Fruit fly (Drosophila melanogaster) whole organism, embryonic: Measurements from ENCODE around the gene CG15439.
A peak's percentile ranks its signal among the peaks of the same experiment; 100 is the strongest.

Experiments
- CG10979 ChIP-seq: fragments of 200-800 bp; sonication (Bioruptor generic); optimal IDR thresholded peaks from 2 replicates; lab custom pipeline; 2018; ENCODE audit warnings: missing biosample characterization, mild to moderate bottlenecking, missing genetic modification characterization, moderate library complexity
- CG12104 ChIP-seq: fragments of 200-800 bp; sonication (Bioruptor generic); optimal IDR thresholded peaks from 3 replicates; lab custom pipeline; 2016; ENCODE audit warnings: missing biosample characterization, missing genetic modification characterization
- CG12391 ChIP-seq: fragments of 200-800 bp; sonication (Bioruptor generic); optimal IDR thresholded peaks from 3 replicates; lab custom pipeline; 2018; ENCODE audit warnings: missing biosample characterization, mild to moderate bottlenecking, missing genetic modification characterization, moderate library complexity
- CG15601 ChIP-seq: fragments of 200-800 bp; sonication (Bioruptor generic); optimal IDR thresholded peaks from 3 replicates; lab custom pipeline; 2019; ENCODE audit warnings: missing biosample characterization, mild to moderate bottlenecking, missing genetic modification characterization, moderate library complexity
- CG17802 ChIP-seq: fragments of 200-800 bp; sonication (Bioruptor generic); optimal IDR thresholded peaks from 2 replicates; lab custom pipeline; 2018; ENCODE audit warnings: missing biosample characterization, mild to moderate bottlenecking, missing genetic modification characterization, moderate library complexity
- CG18011 ChIP-seq: fragments of 200-800 bp; sonication (Bioruptor generic); optimal IDR thresholded peaks from 2 replicates; lab custom pipeline; 2017; ENCODE audit warnings: missing biosample characterization, missing genetic modification characterization, mild to moderate bottlenecking, moderate library complexity, missing genotype
- CG2889 ChIP-seq: fragments of 200-800 bp; sonication (Bioruptor generic); IDR thresholded peaks from 3 replicates; pipeline ENCODE4 v1.3.6; 2022; ENCODE audit warnings: missing biosample characterization, missing genetic modification characterization
- CG31224 ChIP-seq: fragments of 200-800 bp; sonication (Bioruptor generic); IDR thresholded peaks from 2 replicates; pipeline ENCODE4 v1.3.6; 2022; ENCODE audit warnings: missing biosample characterization, missing genetic modification characterization
- CG32767 ChIP-seq: fragments of 200-800 bp; sonication (Bioruptor generic); IDR thresholded peaks from 2 replicates; pipeline ENCODE4 v1.3.6; 2022; ENCODE audit warnings: missing biosample characterization, missing genetic modification characterization
- CG34422 ChIP-seq: fragments of 200-800 bp; sonication (Bioruptor generic); IDR thresholded peaks from 3 replicates; pipeline ENCODE4 v1.3.6; 2022; ENCODE audit warnings: missing biosample characterization, missing genetic modification characterization
- CG43689 ChIP-seq: fragments of 200-800 bp; sonication (Bioruptor generic); IDR thresholded peaks from 2 replicates; pipeline ENCODE4 v1.3.6; 2022; ENCODE audit warnings: missing biosample characterization, missing genetic modification characterization
- CG4854 ChIP-seq: fragments of 200-800 bp; sonication (Bioruptor generic); optimal IDR thresholded peaks from 2 replicates; lab custom pipeline; 2016; ENCODE audit warnings: missing biosample characterization, missing genetic modification characterization, inconsistent platforms
- CG6654 ChIP-seq: fragments of 200-800 bp; sonication (Bioruptor generic); optimal IDR thresholded peaks from 2 replicates; lab custom pipeline; 2017; ENCODE audit warnings: missing biosample characterization, mild to moderate bottlenecking, missing genetic modification characterization
- CG6683 ChIP-seq: fragments of 200-800 bp; sonication (Bioruptor generic); optimal IDR thresholded peaks from 2 replicates; lab custom pipeline; 2017; ENCODE audit warnings: missing biosample characterization, mild to moderate bottlenecking, missing genetic modification characterization, missing genetic modification reagents
- CG7372 ChIP-seq: fragments of 200-800 bp; sonication (Bioruptor generic); IDR thresholded peaks from 2 replicates; pipeline ENCODE4 v1.3.6; 2022; ENCODE audit warnings: missing biosample characterization, missing genetic modification characterization
- CG7987 ChIP-seq: fragments of 200-800 bp; sonication (Bioruptor generic); optimal IDR thresholded peaks from 2 replicates; lab custom pipeline; 2018; ENCODE audit warnings: missing biosample characterization, mild to moderate bottlenecking, missing genetic modification characterization, moderate library complexity
- CG8478 ChIP-seq: fragments of >200 bp; optimal IDR thresholded peaks from 2 replicates; lab custom pipeline; 2018
- Dad ChIP-seq: fragments of 200-800 bp; sonication (Bioruptor generic); optimal IDR thresholded peaks from 3 replicates; lab custom pipeline; 2016; ENCODE audit warnings: missing biosample characterization, missing genetic modification characterization
- Gug ChIP-seq: fragments of 200-800 bp; sonication (Bioruptor generic); IDR thresholded peaks from 4 replicates; pipeline ENCODE4 v1.3.6; 2022; ENCODE audit warnings: missing biosample characterization, missing genetic modification characterization
- Hey ChIP-seq: fragments of 200-800 bp; sonication (Bioruptor generic); optimal IDR thresholded peaks from 3 replicates; lab custom pipeline; 2018; ENCODE audit warnings: missing biosample characterization, mild to moderate bottlenecking, missing genetic modification characterization
- Hsf ChIP-seq: fragments of 200-800 bp; sonication (Bioruptor generic); optimal IDR thresholded peaks from 3 replicates; lab custom pipeline; 2016; ENCODE audit warnings: missing biosample characterization, missing genetic modification characterization
- NC2β ChIP-seq: fragments of 200-800 bp; sonication (Bioruptor generic); optimal IDR thresholded peaks from 2 replicates; lab custom pipeline; 2016; ENCODE audit warnings: missing biosample characterization, missing genetic modification characterization
- Scr ChIP-seq: fragments of 200-800 bp; sonication (Bioruptor generic); IDR thresholded peaks from 2 replicates; pipeline ENCODE4 v1.3.6; 2022; ENCODE audit warnings: missing biosample characterization, missing genetic modification characterization; ENCODE audit not compliant: partially characterized antibody
- Usf ChIP-seq: fragments of 200-800 bp; sonication (Bioruptor generic); optimal IDR thresholded peaks from 2 replicates; lab custom pipeline; 2017; ENCODE audit warnings: missing genotype, missing biosample characterization, missing genetic modification characterization
- amos ChIP-seq: fragments of 200-800 bp; sonication (Bioruptor generic); IDR thresholded peaks from 2 replicates; pipeline ENCODE4 v1.3.6; 2022; ENCODE audit warnings: missing biosample characterization, missing genetic modification characterization; ENCODE audit not compliant: partially characterized antibody
- aop ChIP-seq: fragments of 200-800 bp; sonication (Bioruptor generic); IDR thresholded peaks from 2 replicates; pipeline ENCODE4 v1.3.6; 2022; ENCODE audit warnings: missing biosample characterization, missing genetic modification characterization
- bab2 ChIP-seq: fragments of 200-800 bp; sonication (Bioruptor generic); optimal IDR thresholded peaks from 2 replicates; lab custom pipeline; 2016; ENCODE audit warnings: missing biosample characterization, missing genetic modification characterization
- chif ChIP-seq, 2 experiments: fragments of 200-800 bp; sonication (Bioruptor generic); optimal IDR thresholded peaks; 3 replicates each; lab custom pipeline; 2016; ENCODE audit warnings: missing biosample characterization in 2 of 2, missing genetic modification characterization in 2 of 2
- crp ChIP-seq, 2 experiments: fragments of 200-800 bp; sonication (Bioruptor generic); optimal IDR thresholded peaks; 2 replicates in 1 of 2; 3 replicates in 1 of 2; lab custom pipeline; 2017; ENCODE audit warnings: missing biosample characterization in 2 of 2, missing genetic modification characterization in 2 of 2, mild to moderate bottlenecking in 1 of 2, moderate library complexity in 1 of 2
- danr ChIP-seq: fragments of 200-800 bp; sonication (Bioruptor generic); IDR thresholded peaks from 2 replicates; pipeline ENCODE4 v1.3.6; 2022; ENCODE audit warnings: missing biosample characterization, missing genetic modification characterization
- esg ChIP-seq: fragments of 200-800 bp; sonication (Bioruptor generic); conservative IDR thresholded peaks from 2 replicates; pipeline ENCODE4 v1.3.6; 2022; ENCODE audit warnings: missing biosample characterization, missing genetic modification characterization
- fd3F ChIP-seq: fragments of 200-800 bp; sonication (Bioruptor generic); optimal IDR thresholded peaks from 2 replicates; lab custom pipeline; 2018; ENCODE audit warnings: missing biosample characterization, mild to moderate bottlenecking, missing genetic modification characterization, moderate library complexity
- fd96Cb ChIP-seq: fragments of 200-800 bp; sonication (Bioruptor generic); optimal IDR thresholded peaks from 2 replicates; lab custom pipeline; 2018; ENCODE audit warnings: missing biosample characterization, mild to moderate bottlenecking, missing genetic modification characterization, moderate library complexity
- gro ChIP-seq: fragments of 200-800 bp; sonication (Bioruptor generic); optimal IDR thresholded peaks from 2 replicates; lab custom pipeline; 2016; ENCODE audit warnings: missing biosample characterization, missing genetic modification characterization
- gsb ChIP-seq: fragments of 200-800 bp; sonication (Bioruptor generic); IDR thresholded peaks from 2 replicates; pipeline ENCODE4 v1.3.6; 2022; ENCODE audit warnings: missing biosample characterization, missing genetic modification characterization
- hb ChIP-seq: fragments of 200-800 bp; sonication (Bioruptor generic); IDR thresholded peaks from 3 replicates; pipeline ENCODE4 v1.3.6; 2022; ENCODE audit warnings: missing biosample characterization, missing genetic modification characterization; ENCODE audit not compliant: partially characterized antibody
- lab ChIP-seq: fragments of 200-800 bp; sonication (Bioruptor generic); optimal IDR thresholded peaks from 3 replicates; lab custom pipeline; 2017; ENCODE audit warnings: missing biosample characterization, missing genetic modification characterization, mild to moderate bottlenecking, moderate library complexity, missing genetic modification reagents
- lmd ChIP-seq: fragments of 200-800 bp; sonication (Bioruptor generic); IDR thresholded peaks from 2 replicates; pipeline ENCODE4 v1.3.6; 2022; ENCODE audit warnings: missing biosample characterization, missing genetic modification characterization
- onecut ChIP-seq: fragments of 200-800 bp; sonication (Bioruptor generic); IDR thresholded peaks from 2 replicates; pipeline ENCODE4 v1.3.6; 2022; ENCODE audit warnings: missing biosample characterization, missing genetic modification characterization
- p53 ChIP-seq: fragments of 200-800 bp; sonication (Bioruptor generic); optimal IDR thresholded peaks from 2 replicates; lab custom pipeline; 2016; ENCODE audit warnings: missing biosample characterization, missing genetic modification characterization
- pan ChIP-seq, 4 experiments: fragments of >200 bp in 3 of 4; fragments of 200-800 bp in 1 of 4; sonication (Bioruptor generic) in 1 of 4; optimal IDR thresholded peaks in 3 of 4; IDR thresholded peaks in 1 of 4; 2 replicates each; pipeline versions ENCODE4 v1.3.6 to Lab custom; 2017 to 2022; ENCODE audit warnings: missing biosample characterization in 2 of 4, missing genetic modification characterization in 2 of 4, mixed read lengths in 1 of 4
- prd ChIP-seq, 3 experiments: fragments of >200 bp in 2 of 3; fragments of 200-800 bp in 1 of 3; sonication (Bioruptor generic) in 1 of 3; optimal IDR thresholded peaks in 2 of 3; IDR thresholded peaks in 1 of 3; 2 replicates in 2 of 3; 3 replicates in 1 of 3; pipeline versions ENCODE4 v1.3.6 to Lab custom; 2017 to 2022; ENCODE audit warnings: missing biosample characterization in 1 of 3, missing genetic modification characterization in 1 of 3
- pros ChIP-seq: fragments of 200-800 bp; sonication (Bioruptor generic); optimal IDR thresholded peaks from 3 replicates; lab custom pipeline; 2019; ENCODE audit warnings: missing biosample characterization, mild to moderate bottlenecking, missing genetic modification characterization, moderate library complexity
- seq ChIP-seq: fragments of 200-800 bp; sonication (Bioruptor generic); IDR thresholded peaks from 2 replicates; pipeline ENCODE4 v1.3.6; 2022; ENCODE audit warnings: missing biosample characterization, missing genetic modification characterization
- sim ChIP-seq: fragments of 200-800 bp; sonication (Bioruptor generic); IDR thresholded peaks from 2 replicates; pipeline ENCODE4 v1.3.6; 2022; ENCODE audit warnings: missing biosample characterization, missing genetic modification characterization
- twi ChIP-seq: fragments of 200-800 bp; optimal IDR thresholded peaks from 2 replicates; lab custom pipeline; 2019; ENCODE audit warnings: missing biosample characterization, mild to moderate bottlenecking, missing genetic modification characterization, moderate library complexity
- wek ChIP-seq: fragments of 200-800 bp; sonication (Bioruptor generic); optimal IDR thresholded peaks from 3 replicates; lab custom pipeline; 2018; ENCODE audit warnings: missing biosample characterization, mild to moderate bottlenecking, missing genetic modification characterization, moderate library complexity

The CG15439 gene

DNA sequence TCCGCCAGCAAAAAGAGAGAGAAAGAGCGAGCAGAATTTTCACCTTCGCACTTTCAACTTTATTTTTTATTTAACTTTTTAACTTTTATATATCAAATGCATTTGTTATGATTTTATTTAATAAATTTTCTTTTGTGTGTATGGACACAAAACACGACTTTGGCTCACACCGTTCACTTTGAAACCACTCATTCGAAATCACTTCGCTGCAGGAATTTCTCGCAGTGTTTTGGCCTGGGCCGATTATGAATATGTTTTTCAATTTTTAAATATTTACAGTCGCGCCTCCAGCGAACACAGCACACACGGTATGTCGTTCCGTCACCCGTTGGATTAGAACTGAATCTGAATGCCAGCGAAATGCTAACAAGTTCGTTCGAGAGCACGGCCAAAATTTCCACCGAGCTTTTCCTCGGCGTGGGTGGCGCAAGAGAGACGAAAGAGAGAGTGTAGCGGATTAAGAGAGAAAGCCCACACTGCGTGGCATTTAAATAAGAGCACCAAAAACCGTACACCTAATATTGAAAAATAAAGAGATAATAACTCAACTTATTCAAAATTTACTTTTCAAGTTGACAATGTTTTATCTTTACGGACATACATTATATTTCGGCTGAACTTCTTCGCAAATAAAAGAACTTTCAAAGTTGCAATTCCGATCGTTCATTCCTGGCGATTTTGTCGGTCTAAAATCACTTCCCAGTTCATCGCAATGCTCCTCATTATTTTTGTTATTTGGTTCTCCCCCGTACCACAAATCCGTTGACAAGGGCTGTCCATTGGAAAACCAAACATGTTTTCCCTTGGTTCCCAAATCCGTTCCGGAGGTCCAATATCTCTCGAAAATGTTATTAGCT, 11.7 kb downstream of the CG15439 start, which contains the start of gene CG15431 (continued):
- TF ChIP-seq bab2 (GFP tag; lab: Kevin White, UChicago) (peak; percentile 33), Scr (GFP tag; lab: Robert Waterston, UW) (no peak), CG18011 (GFP tag; lab: Kevin White, UChicago) (peak; percentile 25), chif (GFP tag; optimal IDR thresholded peaks at IDR 0.05; lab: Kevin White, UChicago) (peak in 1 of 2 experiments; percentile 3), CG32767 (peak; percentile 58), CG2889 (GFP tag; lab: Robert Waterston, UW) (peak; percentile 16; the same call in 1 of the 3 replicates), pan (optimal IDR thresholded peaks at IDR 0.05; lab: Kevin White, UChicago) (no peak), pan (GFP tag; optimal IDR thresholded peaks at IDR 0.05 in 1 of 2, IDR thresholded peaks at IDR 0.05 in 1 of 2) (peak in 1 of 2 experiments; percentile 78), wek (GFP tag; lab: Kevin White, UChicago) (no peak), crp (GFP tag; optimal IDR thresholded peaks at IDR 0.05; lab: Kevin White, UChicago) (no peak), fd3F (GFP tag; lab: Kevin White, UChicago) (peak; percentile 49), amos (GFP tag; lab: Robert Waterston, UW) (peak; percentile 14; the same call in 1 of the 2 replicates), CG17802 (tag; lab: Kevin White, UChicago) (no peak), esg (GFP tag; lab: Robert Waterston, UW) (peak; percentile 44), aop (GFP tag; lab: Robert Waterston, UW) (no peak), Usf (GFP tag; lab: Kevin White, UChicago) (no peak), CG7372 (GFP tag; lab: Robert Waterston, UW) (peak; percentile 51), CG31224 (GFP tag; lab: Robert Waterston, UW) (peak; percentile 37; the same call in 1 of the 2 replicates), CG8478 (lab: Kevin White, UChicago) (no peak), Dad (GFP tag; lab: Kevin White, UChicago) (no peak), CG34422 (GFP tag; lab: Robert Waterston, UW) (0 out of 3 replicates have a peak, but pooled peaks have one; percentile 47), onecut (peak; percentile 43), gsb (peak; percentile 29; the same call in 1 of the 2 replicates), gro (peak; percentile 42), Hsf (GFP tag; lab: Kevin White, UChicago) (peak; percentile 33), Gug (GFP tag; lab: Robert Waterston, UW) (peak; percentile 33; the same call in 1 of the 4 replicates), CG15601 (no peak), CG7987 (no peak), lmd (peak; percentile 56; the same call in 1 of the 2 replicates), fd96Cb (tag; lab: Kevin White, UChicago) (peak; percentile 25), seq (GFP tag; lab: Robert Waterston, UW) (peak; percentile 53; the same call in 1 of the 2 replicates), sim (GFP tag; lab: Robert Waterston, UW) (no peak), CG12104 (GFP tag; lab: Kevin White, UChicago) (peak; percentile 29), p53 (GFP tag; lab: Kevin White, UChicago) (no peak), twi (no peak), hb (no peak), CG6654 (no peak), NC2β (no peak), CG4854 (GFP tag; lab: Kevin White, UChicago) (peak; percentile 41), CG6683 (peak; percentile 37), CG10979 (tag; lab: Kevin White, UChicago) (peak; percentile 28), CG12391 (tag; lab: Kevin White, UChicago) (peak; percentile 61), Hey (no peak), lab (GFP tag; lab: Kevin White, UChicago) (peak; percentile 82), pros (GFP tag; lab: Kevin White, UChicago) (no peak), CG43689 (no peak), danr (GFP tag; lab: Robert Waterston, UW) (no peak), prd (optimal IDR thresholded peaks at IDR 0.05; lab: Kevin White, UChicago) (no peak), prd (GFP tag; IDR thresholded peaks at IDR 0.05; lab: Robert Waterston, UW) (no peak; the same call in none of the 3 replicates)
